Fruit fly (Drosophila melanogaster) whole organism, embryonic: Measurements from ENCODE around the gene waw.

ENCODE experiments used
- BEAF-32 ChIP-seq: fragments of 200-800 bp; sonication (Bioruptor generic); optimal IDR thresholded peaks from 3 replicates; lab custom pipeline; 2017; ENCODE audit warnings: missing biosample characterization, missing genetic modification characterization, mild to moderate bottlenecking, moderate library complexity, missing genetic modification reagents
- CG10267 ChIP-seq: fragments of 200-800 bp; sonication (Bioruptor generic); optimal IDR thresholded peaks from 2 replicates; lab custom pipeline; 2018; ENCODE audit warnings: missing biosample characterization, mild to moderate bottlenecking, missing genetic modification characterization, moderate library complexity
- CG10543 ChIP-seq: fragments of 200-800 bp; sonication (Bioruptor generic); optimal IDR thresholded peaks from 3 replicates; lab custom pipeline; 2017; ENCODE audit warnings: missing biosample characterization, mild to moderate bottlenecking, missing genetic modification characterization, moderate library complexity
- CG10565 ChIP-seq: fragments of 200-800 bp; sonication (Bioruptor generic); optimal IDR thresholded peaks from 3 replicates; lab custom pipeline; 2016; ENCODE audit warnings: missing biosample characterization, mild to moderate bottlenecking, missing genetic modification characterization
- CG11695 ChIP-seq: fragments of 200-800 bp; sonication (Bioruptor generic); IDR thresholded peaks from 3 replicates; pipeline ENCODE4 v1.3.6; 2022; ENCODE audit warnings: missing biosample characterization, missing genetic modification characterization
- CG13123 ChIP-seq: fragments of 200-800 bp; sonication (Bioruptor generic); optimal IDR thresholded peaks from 2 replicates; lab custom pipeline; 2016; ENCODE audit warnings: missing biosample characterization, missing genetic modification characterization
- CG13424 ChIP-seq: fragments of 200-800 bp; sonication (Bioruptor generic); optimal IDR thresholded peaks from 2 replicates; lab custom pipeline; 2019; ENCODE audit warnings: missing biosample characterization, mild to moderate bottlenecking, missing genetic modification characterization, moderate library complexity
- CG13624 ChIP-seq: fragments of 200-800 bp; sonication (Bioruptor generic); optimal IDR thresholded peaks from 2 replicates; lab custom pipeline; 2016; ENCODE audit warnings: missing biosample characterization, missing genetic modification characterization
- CG14667 ChIP-seq: fragments of 200-800 bp; sonication (Bioruptor generic); IDR thresholded peaks from 2 replicates; pipeline ENCODE4 v1.3.6; 2022; ENCODE audit warnings: missing biosample characterization, missing genetic modification characterization
- CG15514 ChIP-seq: fragments of 200-800 bp; sonication (Bioruptor generic); optimal IDR thresholded peaks from 3 replicates; lab custom pipeline; 2017; ENCODE audit warnings: missing biosample characterization, missing genetic modification characterization, mild to moderate bottlenecking, moderate library complexity, missing genetic modification reagents
- CG17829 ChIP-seq: fragments of 200-800 bp; optimal IDR thresholded peaks from 2 replicates; lab custom pipeline; 2019; ENCODE audit warnings: missing biosample characterization, mild to moderate bottlenecking, missing genetic modification characterization, moderate library complexity
- CG30020 ChIP-seq: fragments of 200-800 bp; optimal IDR thresholded peaks from 2 replicates; lab custom pipeline; 2019; ENCODE audit warnings: missing biosample characterization, mild to moderate bottlenecking, missing genetic modification characterization, moderate library complexity
- CG30403 ChIP-seq: fragments of 200-800 bp; sonication (Bioruptor generic); optimal IDR thresholded peaks from 3 replicates; lab custom pipeline; 2016; ENCODE audit warnings: missing biosample characterization, missing genetic modification characterization
- CG34376 ChIP-seq: fragments of 200-800 bp; sonication (Bioruptor generic); optimal IDR thresholded peaks from 2 replicates; lab custom pipeline; 2018; ENCODE audit warnings: missing biosample characterization, mild to moderate bottlenecking, missing genetic modification characterization
- CG34422 ChIP-seq: fragments of 200-800 bp; sonication (Bioruptor generic); IDR thresholded peaks from 3 replicates; pipeline ENCODE4 v1.3.6; 2022; ENCODE audit warnings: missing biosample characterization, missing genetic modification characterization
- CG4617 ChIP-seq: fragments of 200-800 bp; sonication (Bioruptor generic); optimal IDR thresholded peaks from 3 replicates; lab custom pipeline; 2016; ENCODE audit warnings: missing biosample characterization, missing genetic modification characterization, borderline replicate concordance
- CG9437 ChIP-seq: fragments of 200-800 bp; sonication (Bioruptor generic); optimal IDR thresholded peaks from 2 replicates; lab custom pipeline; 2018; ENCODE audit warnings: missing biosample characterization, mild to moderate bottlenecking, missing genetic modification characterization
- CG9797 ChIP-seq: fragments of 200-800 bp; sonication (Bioruptor generic); optimal IDR thresholded peaks from 3 replicates; lab custom pipeline; 2018; ENCODE audit warnings: missing biosample characterization, mild to moderate bottlenecking, missing genetic modification characterization
- CTCF ChIP-seq: fragments of 200-800 bp; sonication (Bioruptor generic); optimal IDR thresholded peaks from 2 replicates; lab custom pipeline; 2017; ENCODE audit warnings: missing biosample characterization, mild to moderate bottlenecking, missing genetic modification characterization, moderate library complexity
- CoRest ChIP-seq: fragments of 200-800 bp; sonication (Bioruptor generic); optimal IDR thresholded peaks from 3 replicates; lab custom pipeline; 2018; ENCODE audit warnings: missing biosample characterization, mild to moderate bottlenecking, missing genetic modification characterization, moderate library complexity
- Dp ChIP-seq: fragments of 200-800 bp; sonication (Bioruptor generic); optimal IDR thresholded peaks from 2 replicates; lab custom pipeline; 2018; ENCODE audit warnings: missing biosample characterization, mild to moderate bottlenecking, missing genetic modification characterization, moderate library complexity
- E2f2 ChIP-seq: fragments of 200-800 bp; sonication (Bioruptor generic); IDR thresholded peaks from 2 replicates; pipeline ENCODE4 v1.3.6; 2022; ENCODE audit warnings: missing biosample characterization, missing genetic modification characterization
- MBD-R2 ChIP-seq: fragments of 200-800 bp; sonication (Bioruptor generic); IDR thresholded peaks from 2 replicates; pipeline ENCODE4 v1.3.6; 2022; ENCODE audit warnings: missing biosample characterization, missing genetic modification characterization
- MESR4 ChIP-seq: fragments of 200-800 bp; sonication (Bioruptor generic); optimal IDR thresholded peaks from 2 replicates; lab custom pipeline; 2018; ENCODE audit warnings: missing biosample characterization, mild to moderate bottlenecking, missing genetic modification characterization, moderate library complexity
- Med ChIP-seq: fragments of 200-800 bp; sonication (Bioruptor generic); peaks from one replicate; lab custom pipeline; 2016; ENCODE audit warnings: missing biosample characterization, missing genetic modification characterization, mild to moderate bottlenecking, inconsistent platforms, moderate library complexity
- Nf-YC ChIP-seq: fragments of 200-800 bp; optimal IDR thresholded peaks from 3 replicates; lab custom pipeline; 2019; ENCODE audit warnings: missing biosample characterization, mild to moderate bottlenecking, missing genetic modification characterization, moderate library complexity
- Pdp1 ChIP-seq, 2 experiments: fragments of 200-800 bp; sonication (Bioruptor generic); optimal IDR thresholded peaks; 3 replicates each; lab custom pipeline; 2016; ENCODE audit warnings: missing biosample characterization in 2 of 2, missing genetic modification characterization in 2 of 2, mild to moderate bottlenecking in 1 of 2, moderate library complexity in 1 of 2
- Sin3A ChIP-seq: fragments of >200 bp; optimal IDR thresholded peaks from 2 replicates; lab custom pipeline; 2018
- Spps ChIP-seq: fragments of 200-800 bp; sonication (Bioruptor generic); optimal IDR thresholded peaks from 2 replicates; lab custom pipeline; 2018; ENCODE audit warnings: missing biosample characterization, mild to moderate bottlenecking, missing genetic modification characterization
- YL-1 ChIP-seq: fragments of 200-800 bp; sonication (Bioruptor generic); optimal IDR thresholded peaks from 3 replicates; lab custom pipeline; 2017; ENCODE audit warnings: missing biosample characterization, mild to moderate bottlenecking, missing genetic modification characterization
- amos ChIP-seq: fragments of 200-800 bp; sonication (Bioruptor generic); IDR thresholded peaks from 2 replicates; pipeline ENCODE4 v1.3.6; 2022; ENCODE audit warnings: missing biosample characterization, missing genetic modification characterization; ENCODE audit not compliant: partially characterized antibody
- bsh ChIP-seq, 2 experiments: fragments of 200-800 bp; sonication (Bioruptor generic); optimal IDR thresholded peaks; 2 replicates each; lab custom pipeline; 2017 to 2018; ENCODE audit warnings: mild to moderate bottlenecking in 2 of 2, missing biosample characterization in 2 of 2, missing genetic modification characterization in 2 of 2, moderate library complexity in 1 of 2
- croc ChIP-seq: fragments of 200-800 bp; sonication (Bioruptor generic); conservative IDR thresholded peaks from 3 replicates; pipeline ENCODE4 v1.3.6; 2022; ENCODE audit warnings: missing biosample characterization, missing genetic modification characterization
- crol ChIP-seq: fragments of 200-800 bp; sonication (Bioruptor generic); IDR thresholded peaks from 2 replicates; pipeline ENCODE4 v1.3.6; 2022; ENCODE audit warnings: missing biosample characterization, missing genetic modification characterization
- emc ChIP-seq: fragments of 200-800 bp; sonication (Bioruptor generic); optimal IDR thresholded peaks from 2 replicates; lab custom pipeline; 2016; ENCODE audit warnings: missing biosample characterization, missing genetic modification characterization
- exex ChIP-seq: fragments of 200-800 bp; sonication (Bioruptor generic); optimal IDR thresholded peaks from 4 replicates; lab custom pipeline; 2018; ENCODE audit warnings: missing biosample characterization, mild to moderate bottlenecking, missing genetic modification characterization, moderate library complexity
- gfzf ChIP-seq: fragments of 200-800 bp; sonication (Bioruptor generic); optimal IDR thresholded peaks from 2 replicates; lab custom pipeline; 2016; ENCODE audit warnings: missing biosample characterization, mild to moderate bottlenecking, missing genetic modification characterization, moderate library complexity
- insv ChIP-seq, 2 experiments: fragments of 200-800 bp; sonication (Bioruptor generic); optimal IDR thresholded peaks; 3 replicates each; lab custom pipeline; 2016 to 2018; ENCODE audit warnings: missing biosample characterization in 2 of 2, missing genetic modification characterization in 2 of 2
- klu ChIP-seq: fragments of 200-800 bp; sonication (Bioruptor generic); IDR thresholded peaks from 2 replicates; pipeline ENCODE4 v1.3.6; 2022; ENCODE audit warnings: missing biosample characterization, missing genetic modification characterization
- knrl ChIP-seq: fragments of 200-800 bp; sonication (Bioruptor generic); IDR thresholded peaks from 3 replicates; pipeline ENCODE4 v1.3.6; 2022; ENCODE audit warnings: missing biosample characterization, missing genetic modification characterization; ENCODE audit not compliant: partially characterized antibody
- nerfin-1 ChIP-seq: fragments of 200-800 bp; sonication (Bioruptor generic); optimal IDR thresholded peaks from 3 replicates; lab custom pipeline; 2019; ENCODE audit warnings: missing biosample characterization, mild to moderate bottlenecking, missing genetic modification characterization, moderate library complexity
- nmo ChIP-seq: fragments of 200-800 bp; sonication (Bioruptor generic); optimal IDR thresholded peaks from 2 replicates; lab custom pipeline; 2018; ENCODE audit warnings: missing biosample characterization, mild to moderate bottlenecking, missing genetic modification characterization, moderate library complexity
- p53 ChIP-seq: fragments of 200-800 bp; sonication (Bioruptor generic); optimal IDR thresholded peaks from 2 replicates; lab custom pipeline; 2016; ENCODE audit warnings: missing biosample characterization, missing genetic modification characterization
- pita ChIP-seq: fragments of 200-800 bp; sonication (Bioruptor generic); optimal IDR thresholded peaks from 2 replicates; lab custom pipeline; 2017; ENCODE audit warnings: missing biosample characterization, mild to moderate bottlenecking, missing genetic modification characterization
- pzg ChIP-seq: fragments of 200-800 bp; sonication (Bioruptor generic); optimal IDR thresholded peaks from 3 replicates; lab custom pipeline; 2018; ENCODE audit warnings: missing biosample characterization, mild to moderate bottlenecking, missing genetic modification characterization, moderate library complexity
- sob ChIP-seq: fragments of 200-800 bp; sonication (Bioruptor generic); IDR thresholded peaks from 2 replicates; pipeline ENCODE4 v1.3.6; 2022; ENCODE audit warnings: missing biosample characterization, missing genetic modification characterization
- stwl ChIP-seq: fragments of 200-800 bp; sonication (Bioruptor generic); optimal IDR thresholded peaks from 3 replicates; lab custom pipeline; 2018; ENCODE audit warnings: missing biosample characterization, mild to moderate bottlenecking, missing genetic modification characterization, moderate library complexity
- sug ChIP-seq: fragments of 200-800 bp; optimal IDR thresholded peaks from 2 replicates; lab custom pipeline; 2019; ENCODE audit warnings: missing biosample characterization, mild to moderate bottlenecking, missing genetic modification characterization, moderate library complexity
- tio ChIP-seq: fragments of 200-800 bp; sonication (Bioruptor generic); optimal IDR thresholded peaks from 2 replicates; lab custom pipeline; 2017; ENCODE audit warnings: missing biosample characterization, missing genetic modification characterization, inconsistent platforms
- trem ChIP-seq: fragments of 200-800 bp; optimal IDR thresholded peaks from 3 replicates; lab custom pipeline; 2019; ENCODE audit warnings: missing biosample characterization, mild to moderate bottlenecking, missing genetic modification characterization, moderate library complexity

The waw gene

DNA sequence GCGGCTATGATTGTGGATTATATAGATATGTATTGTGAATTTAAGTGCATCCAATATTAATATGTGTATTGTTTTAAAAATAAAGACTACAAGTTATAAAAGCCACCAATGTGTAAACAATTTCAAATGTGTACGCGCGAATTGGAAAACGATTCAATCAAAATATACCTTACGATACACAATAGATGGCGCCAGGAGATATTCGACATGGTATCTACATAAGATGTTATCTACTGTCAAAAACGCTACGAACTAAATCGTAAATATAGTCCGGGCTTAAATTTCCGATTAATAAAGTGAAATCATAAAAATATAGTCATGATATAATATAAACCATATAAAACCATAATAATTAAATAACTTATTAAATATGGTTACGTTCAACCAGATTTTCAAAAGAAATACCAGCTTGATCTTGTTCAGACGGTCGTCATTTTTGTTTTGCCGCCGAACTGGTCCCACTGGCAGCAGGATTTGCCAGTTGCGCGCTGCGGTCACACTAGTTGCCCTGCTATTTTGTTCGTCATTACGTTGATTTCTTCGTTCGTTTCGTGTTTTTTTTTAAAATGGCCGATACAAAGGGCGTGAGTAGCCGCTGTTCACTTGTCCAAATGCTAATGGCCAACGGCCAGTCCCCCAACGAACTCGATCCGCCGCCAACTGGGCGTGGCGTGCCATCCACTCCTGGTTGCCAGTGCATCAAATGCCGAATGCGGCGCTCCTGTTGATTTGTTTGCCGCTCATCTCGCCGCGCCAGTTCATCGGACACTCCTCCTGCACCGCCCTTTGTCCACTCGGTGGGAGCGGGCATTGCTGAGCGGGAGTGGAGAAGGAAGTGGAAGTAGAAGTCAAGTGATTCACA lies 4.8 kb upstream of the waw start, which contains the start of gene Septin1 (continued):
- TF ChIP-seq YL-1 (peak; percentile 16), CG4617 (GFP tag; lab: Kevin White, UChicago) (peak; percentile 52), Pdp1 (GFP tag; optimal IDR thresholded peaks at IDR 0.05; lab: Kevin White, UChicago) (peak in 1 of 2 experiments; percentile 18), insv (GFP tag; optimal IDR thresholded peaks at IDR 0.05; lab: Kevin White, UChicago) (peak in 1 of 2 experiments; percentile 42), CG11695 (GFP tag; lab: Robert Waterston, UW) (no peak), Sin3A (lab: Kevin White, UChicago) (peak; percentile 14), CG9437 (GFP tag; lab: Kevin White, UChicago) (peak; percentile 46), CoRest (peak; percentile 16), gfzf (GFP tag; lab: Kevin White, UChicago) (peak; percentile 79), CG34422 (GFP tag; lab: Robert Waterston, UW) (peak; percentile 22; the same call in 1 of the 3 replicates), CG17829 (tag; lab: Kevin White, UChicago) (no peak), crol (0 out of 2 replicates have a peak, but pooled peaks have one; percentile 35), pita (GFP tag; lab: Kevin White, UChicago) (peak; percentile 13), BEAF-32 (GFP tag; lab: Kevin White, UChicago) (peak; percentile 40), Spps (tag; lab: Kevin White, UChicago) (no peak), CG13123 (no peak), CTCF (GFP tag; lab: Kevin White, UChicago) (peak; percentile 95), amos (GFP tag; lab: Robert Waterston, UW) (peak; percentile 49; the same call in 1 of the 2 replicates), CG14667 (no peak), nmo (peak; percentile 50), sob (GFP tag; lab: Robert Waterston, UW) (no peak), stwl (tag; lab: Kevin White, UChicago) (peak; percentile 28), CG30020 (tag; lab: Kevin White, UChicago) (peak; percentile 8), Dp (peak; percentile 78), CG30403 (GFP tag; lab: Kevin White, UChicago) (no peak), knrl (peak; percentile 30; the same call in 1 of the 3 replicates), CG10267 (tag; lab: Kevin White, UChicago) (peak; percentile 43), trem (tag; lab: Kevin White, UChicago) (peak; percentile 63), pzg (GFP tag; lab: Kevin White, UChicago) (peak; percentile 77), MBD-R2 (GFP tag; lab: Robert Waterston, UW) (peak; percentile 47; the same call in 1 of the 2 replicates), emc (GFP tag; lab: Kevin White, UChicago) (no peak), Med (GFP tag; lab: Kevin White, UChicago) (peak; percentile 9), Nf-YC (tag; lab: Kevin White, UChicago) (peak; percentile 10), bsh (GFP tag; optimal IDR thresholded peaks at IDR 0.05; lab: Kevin White, UChicago) (peak in 1 of 2 experiments; percentile 4), E2f2 (GFP tag; lab: Robert Waterston, UW) (peak; percentile 83), MESR4 (GFP tag; lab: Kevin White, UChicago) (peak; percentile 54), CG9797 (GFP tag; lab: Kevin White, UChicago) (peak; percentile 94), CG15514 (GFP tag; lab: Kevin White, UChicago) (peak; percentile 64)

DNA sequence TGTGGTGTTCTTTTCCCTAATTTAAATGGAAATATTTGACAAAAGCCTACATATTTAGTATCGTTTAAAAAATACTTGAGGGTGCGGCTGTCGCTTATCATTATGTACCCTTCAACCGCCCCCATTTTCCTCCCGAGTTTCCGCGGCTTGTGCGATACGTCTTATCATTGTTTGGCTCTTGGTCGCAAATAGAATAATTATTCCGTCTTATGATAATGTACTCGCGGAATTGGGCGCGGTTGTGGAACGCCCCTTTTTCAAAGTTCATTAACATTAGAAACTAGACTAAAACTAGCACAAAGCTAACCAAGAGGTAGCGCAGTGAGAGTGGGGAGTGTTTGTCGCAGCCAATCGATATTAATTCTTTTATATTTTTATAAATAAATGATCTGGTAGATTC lies 2.6 kb downstream of the waw start:
- TF ChIP-seq nerfin-1 (tag; lab: Kevin White, UChicago) (no peak), p53 (GFP tag; lab: Kevin White, UChicago) (no peak), CG10565 (GFP tag; lab: Kevin White, UChicago) (no peak), CG13424 (no peak), exex (tag; lab: Kevin White, UChicago) (peak; percentile 74), CG13624 (no peak), klu (no peak), croc (GFP tag; lab: Robert Waterston, UW) (no peak), tio (GFP tag; lab: Kevin White, UChicago) (no peak), CG10543 (peak; percentile 11), CG34376 (peak; percentile 41), sug (tag; lab: Kevin White, UChicago) (peak; percentile 10)
